Worm (Caenorhabditis elegans) whole organism, young adult: ENCODE measurements around the gene Y79H2A.12.

ENCODE experiments used
- B0019.2 ChIP-seq: fragments of 200-800 bp; sonication (Bioruptor generic); conservative IDR thresholded peaks from 2 replicates; pipeline ENCODE4 v1.3.6; 2022; ENCODE audit warnings: missing genetic modification reagents, missing genetic modification characterization, missing compliant biosample characterization
- B0035.1 ChIP-seq: sonication (generic microtip); optimal IDR thresholded peaks from 2 replicates; lab custom pipeline; 2016; ENCODE audit warnings: missing genetic modification characterization, mild to moderate bottlenecking, missing compliant biosample characterization, missing genotype, missing genetic modification reagents
- C06A6.2 ChIP-seq: fragments of 200-800 bp; sonication (Bioruptor generic); conservative IDR thresholded peaks from 2 replicates; pipeline ENCODE4 v1.3.6; 2022; ENCODE audit warnings: missing genetic modification characterization, missing compliant biosample characterization
- F23B12.7 ChIP-seq: sonication (generic microtip); optimal IDR thresholded peaks from 2 replicates; lab custom pipeline; 2017; ENCODE audit warnings: missing genetic modification characterization, mild to moderate bottlenecking, missing compliant biosample characterization, antibody characterized with exemption, moderate library complexity; ENCODE audit not compliant: insufficient read depth
- F33H1.4 ChIP-seq: fragments of 200-800 bp; sonication (Bioruptor generic); IDR thresholded peaks from 2 replicates; pipeline ENCODE4 v1.3.6; 2022; ENCODE audit warnings: missing genetic modification reagents, missing genetic modification characterization, missing compliant biosample characterization
- F37B4.10 ChIP-seq: fragments of 200-800 bp; sonication (Bioruptor generic); IDR thresholded peaks from 2 replicates; pipeline ENCODE4 v1.3.6; 2022; ENCODE audit warnings: missing genetic modification characterization, missing compliant biosample characterization
- F52B5.7 ChIP-seq: sonication (generic microtip); optimal IDR thresholded peaks from 2 replicates; lab custom pipeline; 2016; ENCODE audit warnings: mild to moderate bottlenecking, missing genetic modification characterization, missing compliant biosample characterization
- F55B11.4 ChIP-seq: sonication (generic microtip); optimal IDR thresholded peaks from 2 replicates; lab custom pipeline; 2016; ENCODE audit warnings: missing compliant biosample characterization, missing genetic modification characterization, borderline replicate concordance; ENCODE audit not compliant: insufficient read depth
- K11D2.4 ChIP-seq: fragments of 200-800 bp; sonication (Bioruptor generic); IDR thresholded peaks from 2 replicates; pipeline ENCODE4 v1.3.6; 2022; ENCODE audit warnings: missing genetic modification reagents, missing genetic modification characterization, missing compliant biosample characterization
- K12H6.12 ChIP-seq: fragments of 200-800 bp; sonication (Bioruptor generic); optimal IDR thresholded peaks from 2 replicates; lab custom pipeline; 2018; ENCODE audit warnings: mild to moderate bottlenecking, missing genetic modification characterization, missing compliant biosample characterization
- Y67H2A.10 ChIP-seq: fragments of 200-800 bp; sonication (Bioruptor generic); conservative IDR thresholded peaks from 2 replicates; pipeline ENCODE4 v1.3.6; 2022; ENCODE audit warnings: missing genetic modification reagents, missing genetic modification characterization, missing compliant biosample characterization
- Y95B8A.8 ChIP-seq: fragments of 200-800 bp; sonication (Bioruptor generic); IDR thresholded peaks from 2 replicates; pipeline ENCODE4 v1.3.6; 2022; ENCODE audit warnings: missing genetic modification reagents, missing genetic modification characterization, missing compliant biosample characterization
- akir-1 ChIP-seq: fragments of 200-800 bp; sonication (Bioruptor generic); optimal IDR thresholded peaks from 2 replicates; lab custom pipeline; 2018; ENCODE audit warnings: mild to moderate bottlenecking, missing genetic modification characterization, moderate library complexity, missing compliant biosample characterization
- aptf-2 ChIP-seq: fragments of 200-800 bp; sonication (Bioruptor generic); conservative IDR thresholded peaks from 2 replicates; pipeline ENCODE4 v1.3.6; 2022; ENCODE audit warnings: missing genetic modification reagents, missing genetic modification characterization, missing compliant biosample characterization
- aptf-3 ChIP-seq: fragments of 200-800 bp; sonication (Bioruptor generic); IDR thresholded peaks from 2 replicates; pipeline ENCODE4 v1.3.6; 2022; ENCODE audit warnings: missing genetic modification characterization, missing compliant biosample characterization
- atf-7 ChIP-seq: sonication (generic microtip); optimal IDR thresholded peaks from 2 replicates; lab custom pipeline; 2017; ENCODE audit warnings: mild to moderate bottlenecking, missing genetic modification characterization, missing compliant biosample characterization
- attf-5 ChIP-seq: fragments of 200-800 bp; sonication (Bioruptor generic); optimal IDR thresholded peaks from 2 replicates; lab custom pipeline; 2018; ENCODE audit warnings: mild to moderate bottlenecking, missing genetic modification characterization, missing compliant biosample characterization
- attf-6 ChIP-seq: fragments of 200-800 bp; sonication (Bioruptor generic); IDR thresholded peaks from 2 replicates; pipeline ENCODE4 v1.3.6; 2022; ENCODE audit warnings: missing genetic modification reagents, missing genetic modification characterization, missing compliant biosample characterization
- bed-1 ChIP-seq: fragments of 200-800 bp; sonication (Bioruptor generic); IDR thresholded peaks from 2 replicates; pipeline ENCODE4 v1.3.6; 2022; ENCODE audit warnings: missing genetic modification reagents, missing genetic modification characterization, missing compliant biosample characterization
- cebp-1 ChIP-seq, 2 experiments: fragments of 200-800 bp in 1 of 2; sonication (Bioruptor generic) in 1 of 2; sonication (generic microtip) in 1 of 2; IDR thresholded peaks in 1 of 2; optimal IDR thresholded peaks in 1 of 2; 2 replicates each; pipeline versions ENCODE4 v1.3.6 to Lab custom; 2017 to 2022; ENCODE audit warnings: missing compliant biosample characterization in 2 of 2, missing genetic modification characterization in 2 of 2, mild to moderate bottlenecking in 1 of 2, missing genetic modification reagents in 1 of 2, moderate library complexity in 1 of 2
- cebp-2 ChIP-seq: fragments of 200-800 bp; sonication (Bioruptor generic); IDR thresholded peaks from 2 replicates; pipeline ENCODE4 v1.3.6; 2022; ENCODE audit warnings: missing genetic modification characterization, missing compliant biosample characterization
- ceh-100 ChIP-seq: fragments of 200-800 bp; sonication (Bioruptor generic); IDR thresholded peaks from 2 replicates; pipeline ENCODE4 v1.3.6; 2022; ENCODE audit warnings: missing genetic modification reagents, missing genetic modification characterization, missing compliant biosample characterization
- ceh-91 ChIP-seq: fragments of 200-800 bp; sonication (Bioruptor generic); IDR thresholded peaks from 2 replicates; pipeline ENCODE4 v1.3.6; 2022; ENCODE audit warnings: missing genetic modification reagents, missing genetic modification characterization, missing compliant biosample characterization
- chd-7 ChIP-seq: sonication (generic microtip); optimal IDR thresholded peaks from 2 replicates; lab custom pipeline; 2016; ENCODE audit warnings: mild to moderate bottlenecking, missing genetic modification characterization, moderate library complexity, missing compliant biosample characterization
- dox-1 ChIP-seq: fragments of 200-800 bp; sonication (Bioruptor generic); IDR thresholded peaks from 2 replicates; pipeline ENCODE4 v1.3.6; 2022; ENCODE audit warnings: missing genetic modification reagents, missing genetic modification characterization, missing compliant biosample characterization
- egrh-3 ChIP-seq: fragments of 200-800 bp; sonication (Bioruptor generic); IDR thresholded peaks from 2 replicates; pipeline ENCODE4 v1.3.6; 2022; ENCODE audit warnings: missing genetic modification reagents, missing genetic modification characterization, missing compliant biosample characterization
- ets-4 ChIP-seq: fragments of 200-800 bp; sonication (Bioruptor generic); optimal IDR thresholded peaks from 2 replicates; lab custom pipeline; 2018; ENCODE audit warnings: mild to moderate bottlenecking, missing genetic modification characterization, missing compliant biosample characterization
- let-607 ChIP-seq, 2 experiments: fragments of 200-800 bp in 1 of 2; sonication (Bioruptor generic) in 1 of 2; sonication (generic microtip) in 1 of 2; optimal IDR thresholded peaks; 2 replicates each; lab custom pipeline; 2016 to 2018; ENCODE audit warnings: mild to moderate bottlenecking in 2 of 2, missing compliant biosample characterization in 2 of 2, missing genetic modification characterization in 2 of 2, moderate library complexity in 2 of 2, missing genotype in 1 of 2
- lin-26 ChIP-seq: fragments of 200-800 bp; sonication (Bioruptor generic); IDR thresholded peaks from 2 replicates; pipeline ENCODE4 v1.3.6; 2022; ENCODE audit warnings: missing genetic modification reagents, missing genetic modification characterization, missing compliant biosample characterization
- lir-1 ChIP-seq: fragments of 200-800 bp; sonication (Bioruptor generic); conservative IDR thresholded peaks from 2 replicates; pipeline ENCODE4 v1.3.6; 2022; ENCODE audit warnings: missing genetic modification reagents, missing genetic modification characterization, missing compliant biosample characterization
- madf-3 ChIP-seq: fragments of 200-800 bp; sonication (Bioruptor generic); IDR thresholded peaks from 2 replicates; pipeline ENCODE4 v1.3.6; 2022; ENCODE audit warnings: missing genetic modification reagents, missing genetic modification characterization, missing compliant biosample characterization
- madf-6 ChIP-seq: fragments of 200-800 bp; sonication (Bioruptor generic); IDR thresholded peaks from 2 replicates; pipeline ENCODE4 v1.3.6; 2022; ENCODE audit warnings: missing genetic modification reagents, missing genetic modification characterization, missing compliant biosample characterization
- mel-28 ChIP-seq: sonication (generic microtip); optimal IDR thresholded peaks from 2 replicates; lab custom pipeline; 2016; ENCODE audit warnings: borderline replicate concordance, mild to moderate bottlenecking, missing genetic modification characterization, missing compliant biosample characterization
- nfya-1 ChIP-seq: sonication (generic microtip); optimal IDR thresholded peaks from 2 replicates; lab custom pipeline; 2017; ENCODE audit warnings: antibody characterized with exemption, missing compliant biosample characterization, missing genetic modification characterization, borderline replicate concordance; ENCODE audit not compliant: insufficient read depth
- nfyb-1 ChIP-seq: fragments of 200-800 bp; sonication (Bioruptor generic); IDR thresholded peaks from 2 replicates; pipeline ENCODE4 v1.3.6; 2022; ENCODE audit warnings: missing genetic modification reagents, missing genetic modification characterization, missing compliant biosample characterization
- nhr-120 ChIP-seq: fragments of 200-800 bp; sonication (Bioruptor generic); IDR thresholded peaks from 2 replicates; pipeline ENCODE4 v1.3.6; 2022; ENCODE audit warnings: missing genetic modification characterization, missing compliant biosample characterization
- nhr-179 ChIP-seq: sonication (generic microtip); optimal IDR thresholded peaks from 2 replicates; lab custom pipeline; 2016; ENCODE audit warnings: mild to moderate bottlenecking, missing genetic modification characterization, missing compliant biosample characterization
- pbrm-1 ChIP-seq: fragments of 200-800 bp; sonication (Bioruptor generic); IDR thresholded peaks from 2 replicates; pipeline ENCODE4 v1.3.6; 2022; ENCODE audit warnings: missing genetic modification reagents, missing genetic modification characterization, missing compliant biosample characterization
- snpc-1.1 ChIP-seq: sonication (generic microtip); optimal IDR thresholded peaks from 2 replicates; lab custom pipeline; 2017; ENCODE audit warnings: missing genetic modification characterization, mild to moderate bottlenecking, missing compliant biosample characterization, antibody characterized with exemption, moderate library complexity, missing genotype, missing genetic modification reagents; ENCODE audit not compliant: insufficient read depth
- sptf-2 ChIP-seq: fragments of 200-800 bp; sonication (Bioruptor generic); optimal IDR thresholded peaks from 2 replicates; lab custom pipeline; 2018; ENCODE audit warnings: mild to moderate bottlenecking, missing genetic modification characterization, missing compliant biosample characterization
- zfh-2 ChIP-seq: fragments of 200-800 bp; sonication (Bioruptor generic); conservative IDR thresholded peaks from 2 replicates; pipeline ENCODE4 v1.3.6; 2022; ENCODE audit warnings: missing genetic modification reagents, missing genetic modification characterization, missing compliant biosample characterization
- zim-3 ChIP-seq: sonication (generic microtip); optimal IDR thresholded peaks from 2 replicates; lab custom pipeline; 2017; ENCODE audit warnings: mild to moderate bottlenecking, missing genetic modification characterization, moderate library complexity, missing compliant biosample characterization
- ztf-25 ChIP-seq: fragments of 200-800 bp; sonication (Bioruptor generic); IDR thresholded peaks from 2 replicates; pipeline ENCODE4 v1.3.6; 2022; ENCODE audit warnings: missing genetic modification reagents, missing genetic modification characterization, missing compliant biosample characterization
- ztf-28 ChIP-seq: fragments of 200-800 bp; sonication (Bioruptor generic); IDR thresholded peaks from 2 replicates; pipeline ENCODE4 v1.3.6; 2022; ENCODE audit warnings: missing genetic modification reagents, missing genetic modification characterization, missing compliant biosample characterization
- ztf-6 ChIP-seq: fragments of 200-800 bp; sonication (Bioruptor generic); IDR thresholded peaks from 2 replicates; pipeline ENCODE4 v1.3.6; 2022; ENCODE audit warnings: missing genetic modification reagents, missing genetic modification characterization, missing compliant biosample characterization

The Y79H2A.12 gene

ce11 chrIII:12033259-12033658 is 4.6 kb upstream of the Y79H2A.12 start:
- TF ChIP-seq Y67H2A.10 (GFP tag; lab: Robert Waterston, UW) (no peak), nfyb-1 (0 out of 2 replicates have a peak, but pooled peaks have one; percentile 30)

ce11 chrIII:12030669-12031068 is 2.0 kb upstream of the Y79H2A.12 start, which contains the start of gene Y79H2A.2:
Gene Y79H2A.2 (minus strand): TSS chrIII:12030769.
- no peak for TF ChIP-seq F52B5.7 (tag; lab: Kevin White, UChicago)
- no peak for TF ChIP-seq pbrm-1
- TF ChIP-seq nhr-120 (GFP tag; lab: Robert Waterston, UW) = no peak
- no peak for TF ChIP-seq bed-1 (GFP tag; lab: Robert Waterston, UW)
- no peak for TF ChIP-seq ztf-6 (GFP tag; lab: Robert Waterston, UW)
- TF ChIP-seq chd-7 (tag; lab: Kevin White, UChicago) = no peak
- no peak for TF ChIP-seq atf-7
- no peak for TF ChIP-seq akir-1 (GFP tag; lab: Kevin White, UChicago)
- no peak for TF ChIP-seq aptf-2 (GFP tag; lab: Robert Waterston, UW)
- no peak for TF ChIP-seq zim-3 (tag; lab: Kevin White, UChicago)
- no peak for TF ChIP-seq let-607 (tag; optimal IDR thresholded peaks at IDR 0.05; lab: Kevin White, UChicago)
- no peak for TF ChIP-seq lin-26 (GFP tag; lab: Robert Waterston, UW)
- no peak for TF ChIP-seq cebp-1 (GFP tag; IDR thresholded peaks at IDR 0.05; lab: Robert Waterston, UW)
- no peak for TF ChIP-seq cebp-1 (tag; optimal IDR thresholded peaks at IDR 0.05; lab: Kevin White, UChicago)
- TF ChIP-seq ztf-25 (GFP tag; lab: Robert Waterston, UW) = no peak
- TF ChIP-seq Y95B8A.8 (GFP tag; lab: Robert Waterston, UW) = no peak
- no peak for TF ChIP-seq F23B12.7 (tag; lab: Kevin White, UChicago)
- no peak for TF ChIP-seq dox-1 (GFP tag; lab: Robert Waterston, UW)
- no peak for TF ChIP-seq snpc-1.1 (tag; lab: Kevin White, UChicago)
- TF ChIP-seq aptf-3 (GFP tag; lab: Robert Waterston, UW) = no peak
- no peak for TF ChIP-seq ets-4 (GFP tag; lab: Kevin White, UChicago)

DNA sequence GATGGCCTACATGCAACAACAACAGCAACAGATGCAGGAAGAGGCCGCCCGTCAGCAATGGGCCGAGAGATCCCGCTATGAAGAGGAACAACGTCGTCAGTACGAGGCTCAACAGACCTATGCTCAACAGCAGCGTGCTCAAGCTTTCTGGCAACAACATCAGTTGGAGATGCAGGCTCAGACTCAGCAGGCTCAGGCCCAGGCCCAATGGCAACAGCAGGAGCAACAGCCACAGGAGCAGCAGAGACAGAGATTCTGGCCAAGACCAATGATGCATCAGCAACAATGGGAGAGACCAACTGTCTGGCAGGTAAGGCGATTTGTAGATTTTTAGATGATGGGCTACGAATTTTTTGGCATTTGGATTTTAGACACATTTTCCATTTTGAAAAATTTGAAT is 6.4 kb downstream of the Y79H2A.12 start:
- no peak for TF ChIP-seq F55B11.4 (tag; lab: Kevin White, UChicago)
- no peak for TF ChIP-seq ztf-28 (GFP tag; lab: Robert Waterston, UW)
- TF ChIP-seq madf-3 = no peak
- TF ChIP-seq nhr-179 (tag; lab: Kevin White, UChicago) = no peak
- TF ChIP-seq egrh-3 (GFP tag; lab: Robert Waterston, UW) = 0 out of 2 replicates have a peak, but pooled peaks have one; percentile 26
- no peak for TF ChIP-seq K11D2.4 (GFP tag; lab: Robert Waterston, UW)
- TF ChIP-seq dox-1 (GFP tag; lab: Robert Waterston, UW) = 0 out of 2 replicates have a peak, but pooled peaks have one; percentile 29
- TF ChIP-seq lir-1 (GFP tag; lab: Robert Waterston, UW) = no peak
- TF ChIP-seq attf-6 (GFP tag; lab: Robert Waterston, UW) = no peak
- no peak for TF ChIP-seq sptf-2 (GFP tag; lab: Kevin White, UChicago)
- TF ChIP-seq B0035.1 (tag; lab: Kevin White, UChicago) = no peak
- TF ChIP-seq F33H1.4 = no peak
- TF ChIP-seq madf-6 (GFP tag; lab: Robert Waterston, UW) = no peak
- TF ChIP-seq nfyb-1 = no peak
- TF ChIP-seq nfya-1 = no peak
- TF ChIP-seq Y95B8A.8 (GFP tag; lab: Robert Waterston, UW) = no peak
- TF ChIP-seq B0019.2 (GFP tag; lab: Robert Waterston, UW) = no peak
- TF ChIP-seq ceh-100 (GFP tag; lab: Robert Waterston, UW) = no peak
- TF ChIP-seq C06A6.2 (GFP tag; lab: Robert Waterston, UW) = no peak
- peak; percentile 73 for TF ChIP-seq zfh-2 (GFP tag; lab: Robert Waterston, UW)
- no peak for TF ChIP-seq mel-28 (tag; lab: Kevin White, UChicago)
- TF ChIP-seq F37B4.10 (GFP tag; lab: Robert Waterston, UW) = no peak
- no peak for TF ChIP-seq K12H6.12 (tag; lab: Kevin White, UChicago)
- no peak for TF ChIP-seq attf-5 (GFP tag; lab: Kevin White, UChicago)
- TF ChIP-seq cebp-2 (GFP tag; lab: Robert Waterston, UW) = no peak
- no peak for TF ChIP-seq ceh-91
